Fruit fly (Drosophila melanogaster): Measurements from ENCODE around the gene CG12219.

- TF ChIP-seq Myc (optimal IDR thresholded peaks at IDR 0.05) (no peak), psq (optimal IDR thresholded peaks at IDR 0.05) (no peak), insv (optimal IDR thresholded peaks at IDR 0.05) (no peak), h (optimal IDR thresholded peaks at IDR 0.05) (no peak), Sin3A (optimal IDR thresholded peaks at IDR 0.05) (no peak)
These were observed 42.9 kb upstream of the CG12219 start for dm6 chrX:6343786-6344537.

Measured in Kc167 (cell line).